Fruit fly (Drosophila melanogaster): ENCODE results near the gene Trf2.

dm6 chrX:8420772-8421448 lies 11.8 kb downstream of the Trf2 start:
- TF ChIP-seq CG14711 (tag; optimal IDR thresholded peaks at IDR 0.05) (no peak), Hr96 (GFP tag; optimal IDR thresholded peaks at IDR 0.05) (no peak), CG12768 (GFP tag; optimal IDR thresholded peaks at IDR 0.05) (peak; percentile 64), CG7045 (GFP tag; optimal IDR thresholded peaks at IDR 0.05) (no peak), cnc (optimal IDR thresholded peaks at IDR 0.05) (no peak), kay (GFP tag; ENCODE audit: borderline replicate concordance) (peak; percentile 88), bab1 (GFP tag; optimal IDR thresholded peaks at IDR 0.05) (peak; percentile 88), CG5204 (GFP tag; optimal IDR thresholded peaks at IDR 0.05) (no peak), tj (GFP tag; optimal IDR thresholded peaks at IDR 0.05) (peak; percentile 75), toe (GFP tag; optimal IDR thresholded peaks at IDR 0.05) (no peak)

All from whole organism, adult.